Worm (Caenorhabditis elegans): ENCODE data around the gene F28A12.3.

- TF ChIP-seq B0310.2 (tag; optimal IDR thresholded peaks at IDR 0.05) (no peak), tbx-37 (GFP tag; conservative IDR thresholded peaks at IDR 0.05) (no peak), ama-1 (optimal IDR thresholded peaks at IDR 0.05) (no peak), tbx-11 (GFP tag; IDR thresholded peaks at IDR 0.05) (no peak), sea-1 (GFP tag; conservative IDR thresholded peaks at IDR 0.05) (no peak)
Observed at ce11 chrV:8643093-8643492, 1.9 kb upstream of the F28A12.3 start, which contains the start of gene asp-13.
